Worm (Caenorhabditis elegans): Measurements from ENCODE around the gene Y55D5A.4.

ce11 chrIII:2972977-2973376 lies 16.9 kb downstream of the Y55D5A.4 start:
- TF ChIP-seq duxl-1 (tag; optimal IDR thresholded peaks at IDR 0.05; ENCODE audit: poor library complexity) = no peak
- TF ChIP-seq lin-15B (tag; optimal IDR thresholded peaks at IDR 0.05) = no peak
- TF ChIP-seq zag-1 (tag; optimal IDR thresholded peaks at IDR 0.05) = no peak
